Fruit fly (Drosophila melanogaster) whole organism, embryonic: ENCODE measurements around the gene Zyx.

Source experiments
- B-H2 ChIP-seq: fragments of 200-800 bp; sonication (Bioruptor generic); optimal IDR thresholded peaks from 2 replicates; lab custom pipeline; 2018; ENCODE audit warnings: missing biosample characterization, mild to moderate bottlenecking, missing genetic modification characterization
- BEAF-32 ChIP-seq: fragments of 200-800 bp; sonication (Bioruptor generic); optimal IDR thresholded peaks from 3 replicates; lab custom pipeline; 2017; ENCODE audit warnings: missing biosample characterization, missing genetic modification characterization, mild to moderate bottlenecking, moderate library complexity, missing genetic modification reagents
- Bgb ChIP-seq: fragments of 200-800 bp; sonication (Bioruptor generic); IDR thresholded peaks from 2 replicates; pipeline ENCODE4 v1.3.6; 2022; ENCODE audit warnings: missing biosample characterization, missing genetic modification characterization; ENCODE audit not compliant: partially characterized antibody
- CG10321 ChIP-seq: fragments of 200-800 bp; sonication (Bioruptor generic); IDR thresholded peaks from 2 replicates; pipeline ENCODE4 v1.3.6; 2022; ENCODE audit warnings: missing biosample characterization, missing genetic modification characterization
- CG10959 ChIP-seq: fragments of 200-800 bp; sonication (Bioruptor generic); IDR thresholded peaks from 2 replicates; pipeline ENCODE4 v1.3.6; 2022; ENCODE audit warnings: missing biosample characterization, missing genetic modification characterization
- CG12391 ChIP-seq: fragments of 200-800 bp; sonication (Bioruptor generic); optimal IDR thresholded peaks from 3 replicates; lab custom pipeline; 2018; ENCODE audit warnings: missing biosample characterization, mild to moderate bottlenecking, missing genetic modification characterization, moderate library complexity
- CG12769 ChIP-seq: fragments of 200-800 bp; sonication (Bioruptor generic); optimal IDR thresholded peaks from 2 replicates; lab custom pipeline; 2019; ENCODE audit warnings: missing biosample characterization, mild to moderate bottlenecking, missing genetic modification characterization, moderate library complexity
- CG13123 ChIP-seq: fragments of 200-800 bp; sonication (Bioruptor generic); optimal IDR thresholded peaks from 2 replicates; lab custom pipeline; 2016; ENCODE audit warnings: missing biosample characterization, missing genetic modification characterization
- CG13894 ChIP-seq: fragments of 200-800 bp; sonication (Bioruptor generic); optimal IDR thresholded peaks from 3 replicates; lab custom pipeline; 2018; ENCODE audit warnings: missing biosample characterization, mild to moderate bottlenecking, missing genetic modification characterization, moderate library complexity
- CG1529 ChIP-seq: fragments of 200-800 bp; sonication (Bioruptor generic); optimal IDR thresholded peaks from 3 replicates; lab custom pipeline; 2018; ENCODE audit warnings: missing biosample characterization, missing genetic modification characterization
- CG1603 ChIP-seq: fragments of 200-800 bp; sonication (Bioruptor generic); optimal IDR thresholded peaks from 2 replicates; lab custom pipeline; 2019; ENCODE audit warnings: missing biosample characterization, mild to moderate bottlenecking, missing genetic modification characterization, moderate library complexity
- CG17361 ChIP-seq: fragments of 200-800 bp; sonication (Bioruptor generic); IDR thresholded peaks from 3 replicates; pipeline ENCODE4 v1.3.6; 2022; ENCODE audit warnings: missing biosample characterization, missing genetic modification characterization
- CG17802 ChIP-seq: fragments of 200-800 bp; sonication (Bioruptor generic); optimal IDR thresholded peaks from 2 replicates; lab custom pipeline; 2018; ENCODE audit warnings: missing biosample characterization, mild to moderate bottlenecking, missing genetic modification characterization, moderate library complexity
- CG2129 ChIP-seq: fragments of 200-800 bp; sonication (Bioruptor generic); IDR thresholded peaks from 2 replicates; pipeline ENCODE4 v1.3.6; 2022; ENCODE audit warnings: missing biosample characterization, missing genetic modification characterization; ENCODE audit not compliant: partially characterized antibody
- CG2875 ChIP-seq: fragments of 200-800 bp; sonication (Bioruptor generic); optimal IDR thresholded peaks from 2 replicates; lab custom pipeline; 2017; ENCODE audit warnings: missing biosample characterization, mild to moderate bottlenecking, missing genetic modification characterization, missing genetic modification reagents
- CG30020 ChIP-seq: fragments of 200-800 bp; optimal IDR thresholded peaks from 2 replicates; lab custom pipeline; 2019; ENCODE audit warnings: missing biosample characterization, mild to moderate bottlenecking, missing genetic modification characterization, moderate library complexity
- CG3163 ChIP-seq: fragments of 200-800 bp; sonication (Bioruptor generic); optimal IDR thresholded peaks from 3 replicates; lab custom pipeline; 2016; ENCODE audit warnings: missing biosample characterization, missing genetic modification characterization
- CG33557 ChIP-seq: fragments of 200-800 bp; sonication (Bioruptor generic); optimal IDR thresholded peaks from 2 replicates; lab custom pipeline; 2019; ENCODE audit warnings: missing biosample characterization, mild to moderate bottlenecking, missing genetic modification characterization, moderate library complexity
- CG3995 ChIP-seq: fragments of 200-800 bp; sonication (Bioruptor generic); optimal IDR thresholded peaks from 3 replicates; lab custom pipeline; 2016; ENCODE audit warnings: missing biosample characterization, missing genetic modification characterization
- CG4328 ChIP-seq: fragments of 200-800 bp; sonication (Bioruptor generic); optimal IDR thresholded peaks from 3 replicates; lab custom pipeline; 2017; ENCODE audit warnings: missing biosample characterization, missing genetic modification reagents, missing genetic modification characterization
- CG4854 ChIP-seq: fragments of 200-800 bp; sonication (Bioruptor generic); optimal IDR thresholded peaks from 2 replicates; lab custom pipeline; 2016; ENCODE audit warnings: missing biosample characterization, missing genetic modification characterization, inconsistent platforms
- CG6765 ChIP-seq: fragments of 200-800 bp; sonication (Bioruptor generic); optimal IDR thresholded peaks from 3 replicates; lab custom pipeline; 2017; ENCODE audit warnings: missing biosample characterization, mild to moderate bottlenecking, missing genetic modification characterization
- Dbx ChIP-seq: fragments of 200-800 bp; sonication (Bioruptor generic); IDR thresholded peaks from 3 replicates; pipeline ENCODE4 v1.3.6; 2022; ENCODE audit warnings: missing biosample characterization, missing genetic modification characterization
- Dll ChIP-seq: fragments of 200-800 bp; sonication (Bioruptor generic); IDR thresholded peaks from 4 replicates; pipeline ENCODE4 v1.3.6; 2022; ENCODE audit warnings: missing biosample characterization, missing genetic modification characterization; ENCODE audit not compliant: partially characterized antibody
- Eip74EF ChIP-seq, 2 experiments: fragments of 200-800 bp in 1 of 2; fragments of >200 bp in 1 of 2; sonication (Bioruptor generic) in 1 of 2; optimal IDR thresholded peaks; 2 replicates each; lab custom pipeline; 2017 to 2019; ENCODE audit warnings: missing biosample characterization in 2 of 2, missing genetic modification characterization in 2 of 2, mild to moderate bottlenecking in 1 of 2, moderate library complexity in 1 of 2
- HmgZ ChIP-seq: fragments of 200-800 bp; sonication (Bioruptor generic); optimal IDR thresholded peaks from 2 replicates; lab custom pipeline; 2018; ENCODE audit warnings: missing biosample characterization, mild to moderate bottlenecking, missing genetic modification characterization
- Lhr ChIP-seq: fragments of 200-800 bp; sonication (Bioruptor generic); optimal IDR thresholded peaks from 3 replicates; lab custom pipeline; 2017; ENCODE audit warnings: mild to moderate bottlenecking, missing biosample characterization, missing genetic modification reagents, missing genetic modification characterization
- MESR4 ChIP-seq: fragments of 200-800 bp; sonication (Bioruptor generic); optimal IDR thresholded peaks from 2 replicates; lab custom pipeline; 2018; ENCODE audit warnings: missing biosample characterization, mild to moderate bottlenecking, missing genetic modification characterization, moderate library complexity
- Mes4 ChIP-seq: fragments of 200-800 bp; sonication (Bioruptor generic); optimal IDR thresholded peaks from 2 replicates; lab custom pipeline; 2016; ENCODE audit warnings: missing biosample characterization, missing genetic modification characterization
- Sin3A ChIP-seq: fragments of >200 bp; optimal IDR thresholded peaks from 2 replicates; lab custom pipeline; 2018
- Sry-δ ChIP-seq: fragments of 200-800 bp; sonication (Bioruptor generic); optimal IDR thresholded peaks from 2 replicates; lab custom pipeline; 2016; ENCODE audit warnings: missing biosample characterization, missing genetic modification characterization
- Vsx1 ChIP-seq: fragments of 200-800 bp; sonication (Bioruptor generic); optimal IDR thresholded peaks from 2 replicates; lab custom pipeline; 2017; ENCODE audit warnings: missing biosample characterization, mild to moderate bottlenecking, missing genetic modification characterization, missing genetic modification reagents
- Xbp1 ChIP-seq: fragments of 200-800 bp; sonication (Bioruptor generic); optimal IDR thresholded peaks from 3 replicates; lab custom pipeline; 2016; ENCODE audit warnings: missing biosample characterization, mild to moderate bottlenecking, missing genetic modification characterization
- caup ChIP-seq: fragments of 200-800 bp; sonication (Bioruptor generic); optimal IDR thresholded peaks from 3 replicates; lab custom pipeline; 2017; ENCODE audit warnings: missing biosample characterization, mild to moderate bottlenecking, missing genetic modification characterization, moderate library complexity; ENCODE audit not compliant: severe bottlenecking
- ci ChIP-seq: fragments of 200-800 bp; sonication (Bioruptor generic); IDR thresholded peaks from 3 replicates; pipeline ENCODE4 v1.3.6; 2022; ENCODE audit warnings: missing biosample characterization, missing genetic modification characterization
- dmrt11E ChIP-seq: fragments of 200-800 bp; sonication (Bioruptor generic); optimal IDR thresholded peaks from 3 replicates; lab custom pipeline; 2018; ENCODE audit warnings: missing biosample characterization, mild to moderate bottlenecking, missing genetic modification characterization, moderate library complexity
- eve ChIP-seq, 2 experiments: fragments of >200 bp; optimal IDR thresholded peaks; 2 replicates each; lab custom pipeline; 2017; ENCODE audit warnings: missing biosample characterization in 2 of 2, missing genetic modification characterization in 2 of 2
- fd102C ChIP-seq: fragments of 200-800 bp; sonication (Bioruptor generic); optimal IDR thresholded peaks from 2 replicates; lab custom pipeline; 2018; ENCODE audit warnings: missing biosample characterization, mild to moderate bottlenecking, missing genetic modification characterization, moderate library complexity
- gfzf ChIP-seq: fragments of 200-800 bp; sonication (Bioruptor generic); optimal IDR thresholded peaks from 2 replicates; lab custom pipeline; 2016; ENCODE audit warnings: missing biosample characterization, mild to moderate bottlenecking, missing genetic modification characterization, moderate library complexity
- inv ChIP-seq: fragments of 200-800 bp; sonication (Bioruptor generic); IDR thresholded peaks from 2 replicates; pipeline ENCODE4 v1.3.6; 2022; ENCODE audit warnings: missing biosample characterization, missing genetic modification characterization; ENCODE audit not compliant: partially characterized antibody
- lbe ChIP-seq: fragments of 200-800 bp; sonication (Bioruptor generic); optimal IDR thresholded peaks from 2 replicates; lab custom pipeline; 2016; ENCODE audit warnings: missing biosample characterization, mild to moderate bottlenecking, missing genetic modification characterization
- lilli ChIP-seq: fragments of 200-800 bp; sonication (Bioruptor generic); optimal IDR thresholded peaks from 3 replicates; lab custom pipeline; 2016; ENCODE audit warnings: missing biosample characterization, missing genetic modification characterization
- onecut ChIP-seq: fragments of 200-800 bp; sonication (Bioruptor generic); IDR thresholded peaks from 2 replicates; pipeline ENCODE4 v1.3.6; 2022; ENCODE audit warnings: missing biosample characterization, missing genetic modification characterization
- pfk ChIP-seq: fragments of 200-800 bp; sonication (Bioruptor generic); optimal IDR thresholded peaks from 2 replicates; lab custom pipeline; 2018; ENCODE audit warnings: missing biosample characterization, mild to moderate bottlenecking, missing genetic modification characterization, moderate library complexity
- pzg ChIP-seq: fragments of 200-800 bp; sonication (Bioruptor generic); optimal IDR thresholded peaks from 3 replicates; lab custom pipeline; 2018; ENCODE audit warnings: missing biosample characterization, mild to moderate bottlenecking, missing genetic modification characterization, moderate library complexity
- seq ChIP-seq: fragments of 200-800 bp; sonication (Bioruptor generic); IDR thresholded peaks from 2 replicates; pipeline ENCODE4 v1.3.6; 2022; ENCODE audit warnings: missing biosample characterization, missing genetic modification characterization
- stc ChIP-seq: fragments of 200-800 bp; sonication (Bioruptor generic); IDR thresholded peaks from 2 replicates; pipeline ENCODE4 v1.3.6; 2022; ENCODE audit warnings: missing biosample characterization, missing genetic modification characterization
- sug ChIP-seq: fragments of 200-800 bp; optimal IDR thresholded peaks from 2 replicates; lab custom pipeline; 2019; ENCODE audit warnings: missing biosample characterization, mild to moderate bottlenecking, missing genetic modification characterization, moderate library complexity
- tx ChIP-seq: fragments of 200-800 bp; sonication (Bioruptor generic); optimal IDR thresholded peaks from 2 replicates; lab custom pipeline; 2016; ENCODE audit warnings: missing biosample characterization, missing genetic modification characterization

Zyx gene

dm6 chr4:1031687-1032140 lies 33.1 kb downstream of the Zyx start, which contains the start of gene CG11076 (continued):
- peak; percentile 66 for TF ChIP-seq Dll (GFP tag; lab: Robert Waterston, UW)
- TF ChIP-seq BEAF-32 (GFP tag; lab: Kevin White, UChicago), result peak; percentile 76
- peak; percentile 96 for TF ChIP-seq CG30020 (tag; lab: Kevin White, UChicago)
- no peak for TF ChIP-seq CG17361 (GFP tag; lab: Robert Waterston, UW)
- peak; percentile 20 for TF ChIP-seq fd102C
- TF ChIP-seq B-H2 (GFP tag; lab: Kevin White, UChicago), result peak; percentile 6
- peak; percentile 39 for TF ChIP-seq gfzf (GFP tag; lab: Kevin White, UChicago)
- peak; percentile 56 for TF ChIP-seq lilli (GFP tag; lab: Kevin White, UChicago)
- peak; percentile 79 for TF ChIP-seq Bgb (GFP tag; lab: Robert Waterston, UW)
- no peak for TF ChIP-seq CG10959
- peak; percentile 98 for TF ChIP-seq MESR4 (GFP tag; lab: Kevin White, UChicago)
- no peak for TF ChIP-seq stc (GFP tag; lab: Robert Waterston, UW)
- TF ChIP-seq lbe (GFP tag; lab: Kevin White, UChicago), result peak; percentile 52
- TF ChIP-seq CG6765 (GFP tag; lab: Kevin White, UChicago), result peak; percentile 75
- no peak for TF ChIP-seq seq (GFP tag; lab: Robert Waterston, UW)
- TF ChIP-seq Vsx1 (GFP tag; lab: Kevin White, UChicago), result peak; percentile 16
- TF ChIP-seq CG33557, result no peak
- TF ChIP-seq CG13894, result peak; percentile 59
- peak; percentile 3 for TF ChIP-seq Sin3A (lab: Kevin White, UChicago)
- TF ChIP-seq CG3163, result no peak
- peak; percentile 11 for TF ChIP-seq CG13123 (GFP tag; lab: Kevin White, UChicago)
- TF ChIP-seq onecut (GFP tag; lab: Robert Waterston, UW), result 0 out of 2 replicates have a peak, but pooled peaks have one; percentile 12
- peak; percentile 40 for TF ChIP-seq caup (GFP tag; lab: Kevin White, UChicago)
- TF ChIP-seq pfk, result peak; percentile 28
- peak; percentile 16 for TF ChIP-seq CG12769
- no peak for TF ChIP-seq ci
- peak; percentile 16 for TF ChIP-seq sug (tag; lab: Kevin White, UChicago)
- peak in 1 of 2 experiments; percentile 33 for TF ChIP-seq eve (GFP tag; optimal IDR thresholded peaks at IDR 0.05; lab: Kevin White, UChicago)
- 0 out of 2 replicates have a peak, but pooled peaks have one; percentile 27 for TF ChIP-seq CG2129 (GFP tag; lab: Robert Waterston, UW)
- TF ChIP-seq CG1603 (tag; lab: Kevin White, UChicago), result peak; percentile 91
- TF ChIP-seq Sry-δ (GFP tag; lab: Kevin White, UChicago), result peak; percentile 85
- peak; percentile 28 for TF ChIP-seq CG4854 (GFP tag; lab: Kevin White, UChicago)
- peak; percentile 46 for TF ChIP-seq CG4328 (GFP tag; lab: Kevin White, UChicago)
- TF ChIP-seq Eip74EF (GFP tag; optimal IDR thresholded peaks at IDR 0.05; lab: Kevin White, UChicago), result no peak
- TF ChIP-seq CG1529 (GFP tag; lab: Kevin White, UChicago), result no peak
- TF ChIP-seq CG2875 (GFP tag; lab: Kevin White, UChicago), result peak; percentile 41
- peak; percentile 52 for TF ChIP-seq HmgZ (tag; lab: Kevin White, UChicago)
- peak; percentile 71 for TF ChIP-seq pzg (GFP tag; lab: Kevin White, UChicago)
- peak; percentile 36 for TF ChIP-seq Lhr (GFP tag; lab: Kevin White, UChicago)
- peak; percentile 6 for TF ChIP-seq dmrt11E (tag; lab: Kevin White, UChicago)
- no peak for TF ChIP-seq CG10321 (GFP tag; lab: Robert Waterston, UW)
- peak; percentile 57 for TF ChIP-seq Mes4 (GFP tag; lab: Kevin White, UChicago)
- TF ChIP-seq Dbx (GFP tag; lab: Robert Waterston, UW), result peak; percentile 59; the same call in 1 of the 3 replicates
- peak; percentile 34 for TF ChIP-seq Xbp1 (GFP tag; lab: Kevin White, UChicago)
- no peak for TF ChIP-seq CG12391 (tag; lab: Kevin White, UChicago)
- peak; percentile 65 for TF ChIP-seq inv (GFP tag; lab: Robert Waterston, UW)
- peak; percentile 94 for TF ChIP-seq CG17802 (tag; lab: Kevin White, UChicago)
- TF ChIP-seq CG3995 (GFP tag; lab: Kevin White, UChicago), result peak; percentile 21
- TF ChIP-seq tx (GFP tag; lab: Kevin White, UChicago), result peak; percentile 20
